Worm (Caenorhabditis elegans): ENCODE results near the gene srd-74.
"Not testable (repeated sequence)": the region's sequence is repeated elsewhere in the genome, so short reads cannot be mapped to it uniquely, and the experiment has no call there.

srd-74 gene

ce11 chrIII:11757892-11758291 is 24.0 kb upstream of the srd-74 start:
- TF ChIP-seq hmbx-1 (tag; optimal IDR thresholded peaks at IDR 0.05) (no peak), tra-4 (tag; optimal IDR thresholded peaks at IDR 0.05) (no peak), scrt-1 (GFP tag; IDR thresholded peaks at IDR 0.05) (no peak), aly-1 (tag; optimal IDR thresholded peaks at IDR 0.05) (no peak), ceh-13 (GFP tag; optimal IDR thresholded peaks at IDR 0.05) (no peak), tbx-11 (GFP tag; IDR thresholded peaks at IDR 0.05) (no peak), hmg-4 (GFP tag; optimal IDR thresholded peaks at IDR 0.05) (no peak), hnd-1 (tag; optimal IDR thresholded peaks at IDR 0.05) (no peak), sea-1 (GFP tag; conservative IDR thresholded peaks at IDR 0.05) (no peak), flt-1 (GFP tag; IDR thresholded peaks at IDR 0.05) (no peak), ets-7 (tag; optimal IDR thresholded peaks at IDR 0.05) (no peak), ama-1 (optimal IDR thresholded peaks at IDR 0.05) (no peak), F13C5.2 (tag; optimal IDR thresholded peaks at IDR 0.05) (no peak), B0310.2 (tag; optimal IDR thresholded peaks at IDR 0.05) (no peak), pes-1 (GFP tag; IDR thresholded peaks at IDR 0.05) (no peak), tbx-37 (GFP tag; conservative IDR thresholded peaks at IDR 0.05) (no peak), ceh-36 (tag; optimal IDR thresholded peaks at IDR 0.05) (no peak)

ce11 chrIII:11760634-11761033 is 21.3 kb upstream of the srd-74 start:
- no peak for TF ChIP-seq aly-1 (tag; optimal IDR thresholded peaks at IDR 0.05)
- TF ChIP-seq tbx-37 (GFP tag; conservative IDR thresholded peaks at IDR 0.05) = no peak
- no peak for TF ChIP-seq ets-7 (tag; optimal IDR thresholded peaks at IDR 0.05)
- TF ChIP-seq B0310.2 (tag; optimal IDR thresholded peaks at IDR 0.05) = no peak
- TF ChIP-seq sea-1 (GFP tag; conservative IDR thresholded peaks at IDR 0.05) = no peak
- no peak for TF ChIP-seq ama-1 (optimal IDR thresholded peaks at IDR 0.05)
- no peak for TF ChIP-seq pes-1 (GFP tag; IDR thresholded peaks at IDR 0.05)
- no peak for TF ChIP-seq ceh-36 (tag; optimal IDR thresholded peaks at IDR 0.05)
- TF ChIP-seq tbx-11 (GFP tag; IDR thresholded peaks at IDR 0.05) = no peak
- TF ChIP-seq flt-1 (GFP tag; IDR thresholded peaks at IDR 0.05) = no peak
- no peak for TF ChIP-seq hmg-4 (GFP tag; optimal IDR thresholded peaks at IDR 0.05)
- no peak for TF ChIP-seq scrt-1 (GFP tag; IDR thresholded peaks at IDR 0.05)
- TF ChIP-seq ceh-13 (GFP tag; optimal IDR thresholded peaks at IDR 0.05) = no peak
- TF ChIP-seq F13C5.2 (tag; optimal IDR thresholded peaks at IDR 0.05) = no peak
- no peak for TF ChIP-seq hnd-1 (tag; optimal IDR thresholded peaks at IDR 0.05)

ce11 chrIII:11773581-11773980 is 8.3 kb upstream of the srd-74 start, which contains the start of gene gbf-1:
Gene gbf-1 (minus strand): TSS chrIII:11773681.
- TF ChIP-seq hmbx-1 (tag; optimal IDR thresholded peaks at IDR 0.05); flt-1 (GFP tag; IDR thresholded peaks at IDR 0.05); ama-1 (optimal IDR thresholded peaks at IDR 0.05): not testable (repeated sequence)

- peak; percentile 15 for TF ChIP-seq F13C5.2 (tag; optimal IDR thresholded peaks at IDR 0.05)
- no peak for TF ChIP-seq tbx-11 (GFP tag; IDR thresholded peaks at IDR 0.05)
These were observed 7.3 kb upstream of the srd-74 start, which contains the start of gene immp-1 for ce11 chrIII:11774508-11775000. Gene immp-1 (plus strand): TSS chrIII:11774950.

ce11 chrIII:11777321-11777720 is 4.6 kb upstream of the srd-74 start, which contains the start of gene mdt-21:
Gene mdt-21 (plus strand): TSS chrIII:11777621.
- TF ChIP-seq ets-7 (tag; optimal IDR thresholded peaks at IDR 0.05) = no peak
- TF ChIP-seq pes-1 (GFP tag; IDR thresholded peaks at IDR 0.05) = no peak
- TF ChIP-seq tbx-11 (GFP tag; IDR thresholded peaks at IDR 0.05) = no peak

- no peak for TF ChIP-seq tbx-37 (GFP tag; conservative IDR thresholded peaks at IDR 0.05)
- no peak for TF ChIP-seq aly-1 (tag; optimal IDR thresholded peaks at IDR 0.05)
- no peak for TF ChIP-seq tbx-11 (GFP tag; IDR thresholded peaks at IDR 0.05)
These were observed 1.7 kb upstream of the srd-74 start, which contains the start of gene C24H11.5 for ce11 chrIII:11780183-11780664. Gene C24H11.5 (plus strand): TSS chrIII:11780233.

- TF ChIP-seq ets-7 (tag; optimal IDR thresholded peaks at IDR 0.05) = peak; percentile 30
- no peak for TF ChIP-seq hmbx-1 (tag; optimal IDR thresholded peaks at IDR 0.05)
- TF ChIP-seq hmg-4 (GFP tag; optimal IDR thresholded peaks at IDR 0.05) = no peak
- TF ChIP-seq ama-1 (optimal IDR thresholded peaks at IDR 0.05) = no peak
- TF ChIP-seq B0310.2 (tag; optimal IDR thresholded peaks at IDR 0.05) = no peak
- TF ChIP-seq pes-1 (GFP tag; IDR thresholded peaks at IDR 0.05) = no peak
- no peak for TF ChIP-seq hnd-1 (tag; optimal IDR thresholded peaks at IDR 0.05)
- TF ChIP-seq ceh-36 (tag; optimal IDR thresholded peaks at IDR 0.05) = no peak
These were observed 4.1 kb downstream of the srd-74 start, which contains the start of gene tbx-38 for ce11 chrIII:11785961-11786360. Gene tbx-38 (minus strand): TSS chrIII:11786061.

- not testable (repeated sequence) for TF ChIP-seq pes-1 (GFP tag; IDR thresholded peaks at IDR 0.05); ama-1 (optimal IDR thresholded peaks at IDR 0.05); hnd-1 (tag; optimal IDR thresholded peaks at IDR 0.05)
These were observed 5.5 kb downstream of the srd-74 start, which contains the start of gene C24H11.1 for ce11 chrIII:11787376-11787775. Gene C24H11.1 (plus strand): TSS chrIII:11787676.

ce11 chrIII:11789480-11789879 is 7.6 kb downstream of the srd-74 start:
- no peak for TF ChIP-seq aly-1 (tag; optimal IDR thresholded peaks at IDR 0.05)
- no peak for TF ChIP-seq ceh-36 (tag; optimal IDR thresholded peaks at IDR 0.05)
- TF ChIP-seq tbx-11 (GFP tag; IDR thresholded peaks at IDR 0.05) = no peak
- TF ChIP-seq pes-1 (GFP tag; IDR thresholded peaks at IDR 0.05) = no peak
- TF ChIP-seq ceh-13 (GFP tag; optimal IDR thresholded peaks at IDR 0.05) = no peak
- no peak for TF ChIP-seq hmbx-1 (tag; optimal IDR thresholded peaks at IDR 0.05)
